Fruit fly (Drosophila melanogaster) whole organism, embryonic: Measurements from ENCODE around the gene gfzf.
A peak's percentile ranks its signal among the peaks of the same experiment; 100 is the strongest.

ENCODE experiments used
- B-H1 ChIP-seq: fragments of 200-800 bp; sonication (Bioruptor generic); IDR thresholded peaks from 3 replicates; pipeline ENCODE4 v1.3.6; 2022; ENCODE audit warnings: missing biosample characterization, missing genetic modification characterization
- B-H2 ChIP-seq: fragments of 200-800 bp; sonication (Bioruptor generic); optimal IDR thresholded peaks from 2 replicates; lab custom pipeline; 2018; ENCODE audit warnings: missing biosample characterization, mild to moderate bottlenecking, missing genetic modification characterization
- Bteb2 ChIP-seq: fragments of 200-800 bp; sonication (Bioruptor generic); optimal IDR thresholded peaks from 2 replicates; lab custom pipeline; 2016; ENCODE audit warnings: missing biosample characterization, missing genetic modification characterization
- CG10979 ChIP-seq: fragments of 200-800 bp; sonication (Bioruptor generic); optimal IDR thresholded peaks from 2 replicates; lab custom pipeline; 2018; ENCODE audit warnings: missing biosample characterization, mild to moderate bottlenecking, missing genetic modification characterization, moderate library complexity
- CG11696 ChIP-seq: fragments of 200-800 bp; sonication (Bioruptor generic); IDR thresholded peaks from 2 replicates; pipeline ENCODE4 v1.3.6; 2022; ENCODE audit warnings: missing biosample characterization, missing genetic modification characterization
- CG12104 ChIP-seq: fragments of 200-800 bp; sonication (Bioruptor generic); optimal IDR thresholded peaks from 3 replicates; lab custom pipeline; 2016; ENCODE audit warnings: missing biosample characterization, missing genetic modification characterization
- CG12659 ChIP-seq: fragments of 200-800 bp; sonication (Bioruptor generic); optimal IDR thresholded peaks from 3 replicates; lab custom pipeline; 2017; ENCODE audit warnings: mild to moderate bottlenecking, missing biosample characterization, missing genetic modification reagents, missing genetic modification characterization
- CG12769 ChIP-seq: fragments of 200-800 bp; sonication (Bioruptor generic); optimal IDR thresholded peaks from 2 replicates; lab custom pipeline; 2019; ENCODE audit warnings: missing biosample characterization, mild to moderate bottlenecking, missing genetic modification characterization, moderate library complexity
- CG13123 ChIP-seq: fragments of 200-800 bp; sonication (Bioruptor generic); optimal IDR thresholded peaks from 2 replicates; lab custom pipeline; 2016; ENCODE audit warnings: missing biosample characterization, missing genetic modification characterization
- CG13296 ChIP-seq: fragments of 200-800 bp; sonication (Bioruptor generic); optimal IDR thresholded peaks from 3 replicates; lab custom pipeline; 2018; ENCODE audit warnings: missing biosample characterization, mild to moderate bottlenecking, missing genetic modification characterization
- CG13894 ChIP-seq: fragments of 200-800 bp; sonication (Bioruptor generic); optimal IDR thresholded peaks from 3 replicates; lab custom pipeline; 2018; ENCODE audit warnings: missing biosample characterization, mild to moderate bottlenecking, missing genetic modification characterization, moderate library complexity
- CG14441 ChIP-seq: fragments of 200-800 bp; sonication (Bioruptor generic); IDR thresholded peaks from 2 replicates; pipeline ENCODE4 v1.3.6; 2022; ENCODE audit warnings: missing biosample characterization, missing genetic modification characterization
- CG14710 ChIP-seq: fragments of 200-800 bp; sonication (Bioruptor generic); optimal IDR thresholded peaks from 3 replicates; lab custom pipeline; 2019; ENCODE audit warnings: missing biosample characterization, mild to moderate bottlenecking, missing genetic modification characterization, moderate library complexity
- CG16815 ChIP-seq: fragments of 200-800 bp; sonication (Bioruptor generic); optimal IDR thresholded peaks from 3 replicates; lab custom pipeline; 2017; ENCODE audit warnings: missing biosample characterization, mild to moderate bottlenecking, missing genetic modification characterization
- CG17328 ChIP-seq: fragments of 200-800 bp; sonication (Bioruptor generic); IDR thresholded peaks from 2 replicates; pipeline ENCODE4 v1.3.6; 2022; ENCODE audit warnings: missing biosample characterization, missing genetic modification characterization
- CG18476 ChIP-seq: fragments of 200-800 bp; sonication (Bioruptor generic); optimal IDR thresholded peaks from 2 replicates; lab custom pipeline; 2016; ENCODE audit warnings: missing biosample characterization, mild to moderate bottlenecking, missing genetic modification characterization
- CG2889 ChIP-seq: fragments of 200-800 bp; sonication (Bioruptor generic); IDR thresholded peaks from 3 replicates; pipeline ENCODE4 v1.3.6; 2022; ENCODE audit warnings: missing biosample characterization, missing genetic modification characterization
- CG31388 ChIP-seq: fragments of 200-800 bp; sonication (Bioruptor generic); optimal IDR thresholded peaks from 2 replicates; lab custom pipeline; 2016; ENCODE audit warnings: missing biosample characterization, missing genetic modification characterization
- CG6272 ChIP-seq: fragments of 200-800 bp; sonication (Bioruptor generic); IDR thresholded peaks from 2 replicates; pipeline ENCODE4 v1.3.6; 2022; ENCODE audit warnings: missing biosample characterization, missing genetic modification characterization
- CG7556 ChIP-seq: fragments of 200-800 bp; sonication (Bioruptor generic); optimal IDR thresholded peaks from 2 replicates; lab custom pipeline; 2017; ENCODE audit warnings: missing biosample characterization, mild to moderate bottlenecking, missing genetic modification characterization
- Dbx ChIP-seq: fragments of 200-800 bp; sonication (Bioruptor generic); IDR thresholded peaks from 3 replicates; pipeline ENCODE4 v1.3.6; 2022; ENCODE audit warnings: missing biosample characterization, missing genetic modification characterization
- Dll ChIP-seq: fragments of 200-800 bp; sonication (Bioruptor generic); IDR thresholded peaks from 4 replicates; pipeline ENCODE4 v1.3.6; 2022; ENCODE audit warnings: missing biosample characterization, missing genetic modification characterization; ENCODE audit not compliant: partially characterized antibody
- ERR ChIP-seq: fragments of 200-800 bp; sonication (Bioruptor generic); optimal IDR thresholded peaks from 2 replicates; lab custom pipeline; 2016; ENCODE audit warnings: missing biosample characterization, missing genetic modification characterization
- Eip74EF ChIP-seq, 2 experiments: fragments of 200-800 bp in 1 of 2; fragments of >200 bp in 1 of 2; sonication (Bioruptor generic) in 1 of 2; optimal IDR thresholded peaks; 2 replicates each; lab custom pipeline; 2017 to 2019; ENCODE audit warnings: missing biosample characterization in 2 of 2, missing genetic modification characterization in 2 of 2, mild to moderate bottlenecking in 1 of 2, moderate library complexity in 1 of 2
- GATAe ChIP-seq: fragments of 200-800 bp; sonication (Bioruptor generic); conservative IDR thresholded peaks from 2 replicates; pipeline ENCODE4 v1.3.6; 2022; ENCODE audit warnings: missing biosample characterization, missing genetic modification characterization
- HLHmδ ChIP-seq: fragments of 200-800 bp; sonication (Bioruptor generic); optimal IDR thresholded peaks from 2 replicates; lab custom pipeline; 2018; ENCODE audit warnings: missing biosample characterization, mild to moderate bottlenecking, missing genetic modification characterization, moderate library complexity
- HmgD ChIP-seq: fragments of 200-800 bp; sonication (Bioruptor generic); optimal IDR thresholded peaks from 3 replicates; lab custom pipeline; 2016; ENCODE audit warnings: missing biosample characterization, missing genetic modification characterization
- Hmx ChIP-seq: fragments of 200-800 bp; sonication (Bioruptor generic); optimal IDR thresholded peaks from 2 replicates; lab custom pipeline; 2016; ENCODE audit warnings: missing biosample characterization, missing genetic modification characterization
- Lhr ChIP-seq: fragments of 200-800 bp; sonication (Bioruptor generic); optimal IDR thresholded peaks from 3 replicates; lab custom pipeline; 2017; ENCODE audit warnings: mild to moderate bottlenecking, missing biosample characterization, missing genetic modification reagents, missing genetic modification characterization
- Lim3 ChIP-seq: fragments of 200-800 bp; sonication (Bioruptor generic); IDR thresholded peaks from 2 replicates; pipeline ENCODE4 v1.3.6; 2022; ENCODE audit warnings: missing biosample characterization, missing genetic modification characterization
- NC2α ChIP-seq: fragments of 200-800 bp; sonication (Bioruptor generic); optimal IDR thresholded peaks from 2 replicates; lab custom pipeline; 2016; ENCODE audit warnings: missing biosample characterization, missing genetic modification characterization
- Usf ChIP-seq: fragments of 200-800 bp; sonication (Bioruptor generic); optimal IDR thresholded peaks from 2 replicates; lab custom pipeline; 2017; ENCODE audit warnings: missing genotype, missing biosample characterization, missing genetic modification characterization
- ap ChIP-seq: fragments of 200-800 bp; sonication (Bioruptor generic); IDR thresholded peaks from 2 replicates; pipeline ENCODE4 v1.3.6; 2022; ENCODE audit warnings: missing biosample characterization, missing genetic modification characterization
- br ChIP-seq: fragments of >200 bp; optimal IDR thresholded peaks from 2 replicates; lab custom pipeline; 2017
- crc ChIP-seq: fragments of 200-800 bp; sonication (Bioruptor generic); optimal IDR thresholded peaks from 2 replicates; lab custom pipeline; 2016; ENCODE audit warnings: missing biosample characterization, missing genetic modification characterization
- cwo ChIP-seq: fragments of 200-800 bp; sonication (Bioruptor generic); optimal IDR thresholded peaks from 3 replicates; lab custom pipeline; 2017; ENCODE audit warnings: missing biosample characterization, missing genetic modification characterization, mild to moderate bottlenecking, moderate library complexity, missing genetic modification reagents
- disco-r ChIP-seq: fragments of 200-800 bp; sonication (Bioruptor generic); optimal IDR thresholded peaks from 2 replicates; lab custom pipeline; 2016; ENCODE audit warnings: missing biosample characterization, missing genetic modification characterization
- fd102C ChIP-seq: fragments of 200-800 bp; sonication (Bioruptor generic); optimal IDR thresholded peaks from 2 replicates; lab custom pipeline; 2018; ENCODE audit warnings: missing biosample characterization, mild to moderate bottlenecking, missing genetic modification characterization, moderate library complexity
- gfzf ChIP-seq: fragments of 200-800 bp; sonication (Bioruptor generic); optimal IDR thresholded peaks from 2 replicates; lab custom pipeline; 2016; ENCODE audit warnings: missing biosample characterization, mild to moderate bottlenecking, missing genetic modification characterization, moderate library complexity
- her ChIP-seq: fragments of 200-800 bp; sonication (Bioruptor generic); optimal IDR thresholded peaks from 2 replicates; lab custom pipeline; 2016; ENCODE audit warnings: missing biosample characterization, missing genetic modification characterization
- jing ChIP-seq: fragments of 200-800 bp; sonication (Bioruptor generic); optimal IDR thresholded peaks from 2 replicates; lab custom pipeline; 2018; ENCODE audit warnings: missing biosample characterization, mild to moderate bottlenecking, missing genetic modification characterization
- lab ChIP-seq: fragments of 200-800 bp; sonication (Bioruptor generic); optimal IDR thresholded peaks from 3 replicates; lab custom pipeline; 2017; ENCODE audit warnings: missing biosample characterization, missing genetic modification characterization, mild to moderate bottlenecking, moderate library complexity, missing genetic modification reagents
- lmd ChIP-seq: fragments of 200-800 bp; sonication (Bioruptor generic); IDR thresholded peaks from 2 replicates; pipeline ENCODE4 v1.3.6; 2022; ENCODE audit warnings: missing biosample characterization, missing genetic modification characterization
- scrt ChIP-seq: fragments of 200-800 bp; sonication (Bioruptor generic); optimal IDR thresholded peaks from 2 replicates; lab custom pipeline; 2018; ENCODE audit warnings: missing biosample characterization, mild to moderate bottlenecking, missing genetic modification characterization, moderate library complexity
- ssp ChIP-seq: fragments of 200-800 bp; sonication (Bioruptor generic); IDR thresholded peaks from 2 replicates; pipeline ENCODE4 v1.3.6; 2022; ENCODE audit warnings: missing biosample characterization, missing genetic modification characterization
- sug ChIP-seq: fragments of 200-800 bp; optimal IDR thresholded peaks from 2 replicates; lab custom pipeline; 2019; ENCODE audit warnings: missing biosample characterization, mild to moderate bottlenecking, missing genetic modification characterization, moderate library complexity
- tin ChIP-seq: fragments of 200-800 bp; sonication (Bioruptor generic); optimal IDR thresholded peaks from 3 replicates; lab custom pipeline; 2016; ENCODE audit warnings: missing biosample characterization, missing genetic modification characterization
- toy ChIP-seq: fragments of 200-800 bp; sonication (Bioruptor generic); IDR thresholded peaks from 2 replicates; pipeline ENCODE4 v1.3.6; 2022; ENCODE audit warnings: missing biosample characterization, missing genetic modification characterization
- wor ChIP-seq: fragments of 200-800 bp; sonication (Bioruptor generic); IDR thresholded peaks from 2 replicates; pipeline ENCODE4 v1.3.6; 2022; ENCODE audit warnings: missing biosample characterization, missing genetic modification characterization

The gfzf gene

dm6 chr3R:7150544-7151406, at the start of gene gfzf, which contains the start of gene Sas-4 (continued):
- TF ChIP-seq ap (GFP tag; lab: Robert Waterston, UW) = no peak
- no peak for TF ChIP-seq B-H2 (GFP tag; lab: Kevin White, UChicago)
- no peak for TF ChIP-seq NC2α
- no peak for TF ChIP-seq cwo (GFP tag; lab: Kevin White, UChicago)
- peak; percentile 44 for TF ChIP-seq CG7556 (GFP tag; lab: Kevin White, UChicago)
- TF ChIP-seq CG14710 (tag; lab: Kevin White, UChicago) = peak; percentile 78
- 0 out of 2 replicates have a peak, but pooled peaks have one; percentile 27 for TF ChIP-seq Lim3
- no peak for TF ChIP-seq crc (GFP tag; lab: Kevin White, UChicago)
- no peak for TF ChIP-seq HLHmδ
- TF ChIP-seq Usf = peak; percentile 64
- peak; percentile 35 for TF ChIP-seq Lhr
- TF ChIP-seq scrt (GFP tag; lab: Kevin White, UChicago) = no peak
- no peak for TF ChIP-seq toy
- peak; percentile 53 for TF ChIP-seq CG16815
- peak; percentile 68 for TF ChIP-seq CG2889 (GFP tag; lab: Robert Waterston, UW)
- peak; percentile 44 for TF ChIP-seq CG31388
- TF ChIP-seq ssp (GFP tag; lab: Robert Waterston, UW) = peak; percentile 39
- TF ChIP-seq Bteb2 (GFP tag; lab: Kevin White, UChicago) = peak; percentile 25
- peak; percentile 60 for TF ChIP-seq tin
- TF ChIP-seq jing (GFP tag; lab: Kevin White, UChicago) = no peak
- TF ChIP-seq CG11696 (GFP tag; lab: Robert Waterston, UW) = 0 out of 2 replicates have a peak, but pooled peaks have one; percentile 35
- TF ChIP-seq ERR (GFP tag; lab: Kevin White, UChicago) = no peak
- TF ChIP-seq her (GFP tag; lab: Kevin White, UChicago) = no peak
- TF ChIP-seq CG10979 (tag; lab: Kevin White, UChicago) = peak; percentile 35
- TF ChIP-seq HmgD (GFP tag; lab: Kevin White, UChicago) = no peak
- TF ChIP-seq fd102C (GFP tag; lab: Kevin White, UChicago) = no peak
- TF ChIP-seq Eip74EF (GFP tag; optimal IDR thresholded peaks at IDR 0.05; lab: Kevin White, UChicago) = no peak
- peak; percentile 4 for TF ChIP-seq CG13296 (GFP tag; lab: Kevin White, UChicago)
- TF ChIP-seq disco-r (GFP tag; lab: Kevin White, UChicago) = no peak
- peak; percentile 57 for TF ChIP-seq CG14441 (GFP tag; lab: Robert Waterston, UW)
- no peak; the same call in 2 of the 3 replicates for TF ChIP-seq B-H1 (GFP tag; lab: Robert Waterston, UW)
- TF ChIP-seq sug = peak; percentile 33
- 0 out of 2 replicates have a peak, but pooled peaks have one; percentile 20 for TF ChIP-seq wor (GFP tag; lab: Robert Waterston, UW)
- no peak for TF ChIP-seq br (lab: Kevin White, UChicago)
- TF ChIP-seq CG18476 (GFP tag; lab: Kevin White, UChicago) = peak; percentile 65
- TF ChIP-seq CG13894 (tag; lab: Kevin White, UChicago) = peak; percentile 9
- TF ChIP-seq lmd (GFP tag; lab: Robert Waterston, UW) = peak; percentile 74; the same call in 1 of the 2 replicates
- peak; percentile 48; the same call in 1 of the 2 replicates for TF ChIP-seq CG17328 (GFP tag; lab: Robert Waterston, UW)
- TF ChIP-seq Hmx (GFP tag; lab: Kevin White, UChicago) = no peak
- TF ChIP-seq CG13123 (GFP tag; lab: Kevin White, UChicago) = peak; percentile 29
- peak; percentile 95 for TF ChIP-seq gfzf (GFP tag; lab: Kevin White, UChicago)
- no peak for TF ChIP-seq Dll (GFP tag; lab: Robert Waterston, UW)
- peak; percentile 47; the same call in 1 of the 2 replicates for TF ChIP-seq GATAe
- peak; percentile 64 for TF ChIP-seq CG12659 (GFP tag; lab: Kevin White, UChicago)
- TF ChIP-seq Dbx (GFP tag; lab: Robert Waterston, UW) = peak; percentile 54; the same call in 2 of the 3 replicates
- peak; percentile 12 for TF ChIP-seq CG12104 (GFP tag; lab: Kevin White, UChicago)
- peak; percentile 41 for TF ChIP-seq CG6272 (GFP tag; lab: Robert Waterston, UW)
- TF ChIP-seq lab (GFP tag; lab: Kevin White, UChicago) = peak; percentile 41
- no peak for TF ChIP-seq CG12769
